Worm (Caenorhabditis elegans) whole organism, L2 larva: ENCODE data around the gene dnj-2.

Source experiments
- C34F6.9 ChIP-seq: fragments of 150-350 bp; optimal IDR thresholded peaks from 2 replicates; lab custom pipeline; 2014; ENCODE audit warnings: missing biosample characterization, missing genetic modification characterization
- F13H6.1 ChIP-seq: sonication (generic microtip); optimal IDR thresholded peaks from 2 replicates; lab custom pipeline; 2016; ENCODE audit warnings: missing genetic modification characterization, missing compliant biosample characterization
- R02D3.7 ChIP-seq: fragments of 150-350 bp; optimal IDR thresholded peaks from 2 replicates; lab custom pipeline; 2014; ENCODE audit warnings: missing biosample characterization, missing genetic modification characterization
- Y55F3AM.14 ChIP-seq: fragments of 200-800 bp; sonication (Bioruptor generic); optimal IDR thresholded peaks from 2 replicates; lab custom pipeline; 2018; ENCODE audit warnings: mild to moderate bottlenecking, missing genetic modification characterization, missing compliant biosample characterization
- ZK546.5 ChIP-seq: sonication (generic microtip); optimal IDR thresholded peaks from 2 replicates; lab custom pipeline; 2017; ENCODE audit warnings: missing biosample characterization, missing genetic modification characterization
- alr-1 ChIP-seq: fragments of 150-350 bp; optimal IDR thresholded peaks from 2 replicates; lab custom pipeline; 2014; ENCODE audit warnings: missing biosample characterization, missing genetic modification characterization
- aly-2 ChIP-seq: fragments of 150-350 bp; optimal IDR thresholded peaks from 2 replicates; lab custom pipeline; 2014; ENCODE audit warnings: missing biosample characterization, missing genetic modification characterization
- ama-1 ChIP-seq: fragments of 150-350 bp; optimal IDR thresholded peaks from 2 replicates; lab custom pipeline; 2018; ENCODE audit warnings: inconsistent platforms
- blmp-1 ChIP-seq: sonication (generic microtip); optimal IDR thresholded peaks from 2 replicates; lab custom pipeline; 2017; ENCODE audit warnings: missing genetic modification characterization, mild to moderate bottlenecking, missing compliant biosample characterization, antibody characterized with exemption, moderate library complexity; ENCODE audit not compliant: insufficient read depth
- ceh-16 ChIP-seq: fragments of 150-350 bp; optimal IDR thresholded peaks from 2 replicates; lab custom pipeline; 2014; ENCODE audit warnings: missing biosample characterization, missing genetic modification characterization
- crh-2 ChIP-seq: sonication (generic microtip); optimal IDR thresholded peaks from 2 replicates; lab custom pipeline; 2017; ENCODE audit warnings: missing biosample characterization, missing genetic modification characterization
- dmd-4 ChIP-seq: sonication (generic microtip); optimal IDR thresholded peaks from 2 replicates; lab custom pipeline; 2017; ENCODE audit warnings: missing biosample characterization, missing genetic modification characterization
- egl-27 ChIP-seq: sonication (generic microtip); optimal IDR thresholded peaks from 3 replicates; lab custom pipeline; 2017; ENCODE audit warnings: missing biosample characterization, missing genetic modification reagents, missing genetic modification characterization
- elt-1 ChIP-seq: fragments of 150-350 bp; optimal IDR thresholded peaks from 2 replicates; lab custom pipeline; 2014; ENCODE audit warnings: missing biosample characterization, missing genetic modification characterization
- elt-3 ChIP-seq: sonication (generic microtip); optimal IDR thresholded peaks from 2 replicates; lab custom pipeline; 2017; ENCODE audit warnings: missing biosample characterization, missing genetic modification characterization
- gmeb-1 ChIP-seq: fragments of 150-350 bp; optimal IDR thresholded peaks from 2 replicates; lab custom pipeline; 2014; ENCODE audit warnings: missing biosample characterization, missing genetic modification characterization
- lin-11 ChIP-seq: fragments of 150-350 bp; sonication (generic microtip); optimal IDR thresholded peaks from 2 replicates; lab custom pipeline; 2014; ENCODE audit warnings: missing biosample characterization, missing genetic modification characterization, inconsistent platforms, mixed read lengths
- lin-13 ChIP-seq: fragments of 150-350 bp; optimal IDR thresholded peaks from 2 replicates; lab custom pipeline; 2014; ENCODE audit warnings: missing biosample characterization, missing genetic modification reagents, missing genetic modification characterization
- lin-39 ChIP-seq: fragments of 150-350 bp; optimal IDR thresholded peaks from 2 replicates; lab custom pipeline; 2014; ENCODE audit warnings: missing biosample characterization, missing genetic modification reagents, missing genetic modification characterization
- lsy-2 ChIP-seq, 2 experiments: fragments of 150-350 bp in 1 of 2; sonication (generic microtip) in 1 of 2; optimal IDR thresholded peaks; 2 replicates each; lab custom pipeline; 2014 to 2017; ENCODE audit warnings: missing biosample characterization in 2 of 2, missing genetic modification characterization in 2 of 2
- mab-5 ChIP-seq: fragments of 150-350 bp; optimal IDR thresholded peaks from 2 replicates; lab custom pipeline; 2014; ENCODE audit warnings: missing biosample characterization, missing genetic modification characterization
- mbf-1 ChIP-seq: sonication (generic microtip); optimal IDR thresholded peaks from 2 replicates; lab custom pipeline; 2017; ENCODE audit warnings: missing biosample characterization, missing genetic modification characterization
- mdl-1 ChIP-seq, 2 experiments: fragments of 150-350 bp in 1 of 2; sonication (generic microtip) in 1 of 2; optimal IDR thresholded peaks; 2 replicates each; lab custom pipeline; 2017; ENCODE audit warnings: missing biosample characterization in 2 of 2, missing genetic modification characterization in 2 of 2
- nhr-12 ChIP-seq: fragments of 150-350 bp; optimal IDR thresholded peaks from 2 replicates; lab custom pipeline; 2014; ENCODE audit warnings: missing biosample characterization, missing genetic modification characterization
- nhr-129 ChIP-seq: fragments of 150-350 bp; optimal IDR thresholded peaks from 2 replicates; lab custom pipeline; 2014; ENCODE audit warnings: missing biosample characterization, missing genetic modification characterization
- nhr-21 ChIP-seq: fragments of 150-350 bp; optimal IDR thresholded peaks from 2 replicates; lab custom pipeline; 2014; ENCODE audit warnings: missing biosample characterization, missing genetic modification characterization
- nhr-237 ChIP-seq: fragments of 150-350 bp; optimal IDR thresholded peaks from 2 replicates; lab custom pipeline; 2014; ENCODE audit warnings: missing biosample characterization, missing genetic modification characterization
- nhr-25 ChIP-seq: fragments of 150-350 bp; sonication (generic microtip); optimal IDR thresholded peaks from 3 replicates; lab custom pipeline; 2014; ENCODE audit warnings: missing biosample characterization, missing genetic modification characterization
- nhr-6 ChIP-seq: fragments of 150-350 bp; optimal IDR thresholded peaks from 2 replicates; lab custom pipeline; 2014; ENCODE audit warnings: missing biosample characterization, missing genetic modification characterization
- peb-1 ChIP-seq: fragments of 150-350 bp; optimal IDR thresholded peaks from 2 replicates; lab custom pipeline; 2014; ENCODE audit warnings: missing biosample characterization, missing genetic modification characterization
- sem-4 ChIP-seq: fragments of 150-350 bp; optimal IDR thresholded peaks from 2 replicates; lab custom pipeline; 2014; ENCODE audit warnings: missing biosample characterization, missing genetic modification reagents, missing genetic modification characterization
- skn-1 ChIP-seq: sonication (generic microtip); optimal IDR thresholded peaks from 2 replicates; lab custom pipeline; 2017; ENCODE audit warnings: missing biosample characterization, missing genetic modification characterization
- sma-3 ChIP-seq: sonication (generic microtip); optimal IDR thresholded peaks from 2 replicates; lab custom pipeline; 2016; ENCODE audit warnings: missing genetic modification reagents, missing genetic modification characterization, missing compliant biosample characterization
- sma-9 ChIP-seq, 2 experiments: fragments of 150-350 bp in 1 of 2; sonication (generic microtip) in 1 of 2; optimal IDR thresholded peaks; 2 replicates each; lab custom pipeline; 2014 to 2016; ENCODE audit warnings: missing genetic modification characterization in 2 of 2, mild to moderate bottlenecking in 1 of 2, missing biosample characterization in 1 of 2, missing compliant biosample characterization in 1 of 2, missing genetic modification reagents in 1 of 2, moderate library complexity in 1 of 2
- snpc-4 ChIP-seq: fragments of 150-350 bp; optimal IDR thresholded peaks from 2 replicates; lab custom pipeline; 2014; ENCODE audit warnings: missing biosample characterization, missing genetic modification characterization
- unc-39 ChIP-seq: fragments of 150-350 bp; optimal IDR thresholded peaks from 2 replicates; lab custom pipeline; 2014; ENCODE audit warnings: missing biosample characterization, missing genetic modification characterization
- unc-55 ChIP-seq: fragments of 150-350 bp; sonication (generic microtip); optimal IDR thresholded peaks from 3 replicates; lab custom pipeline; 2014; ENCODE audit warnings: missing biosample characterization, missing genetic modification reagents, missing genetic modification characterization
- unc-62 ChIP-seq: fragments of 150-350 bp; optimal IDR thresholded peaks from 2 replicates; lab custom pipeline; 2014; ENCODE audit warnings: missing biosample characterization, missing genetic modification reagents, missing genetic modification characterization
- zag-1 ChIP-seq: fragments of 150-350 bp; optimal IDR thresholded peaks from 2 replicates; lab custom pipeline; 2014; ENCODE audit warnings: missing biosample characterization, missing genetic modification characterization
- ztf-1 ChIP-seq: fragments of 200-800 bp; sonication (Bioruptor generic); conservative IDR thresholded peaks from 2 replicates; pipeline ENCODE4 v1.3.6; 2022; ENCODE audit warnings: missing genetic modification characterization, missing compliant biosample characterization
- ztf-4 ChIP-seq: fragments of 150-350 bp; optimal IDR thresholded peaks from 2 replicates; lab custom pipeline; 2014; ENCODE audit warnings: missing biosample characterization, missing genetic modification characterization

dnj-2 gene

DNA sequence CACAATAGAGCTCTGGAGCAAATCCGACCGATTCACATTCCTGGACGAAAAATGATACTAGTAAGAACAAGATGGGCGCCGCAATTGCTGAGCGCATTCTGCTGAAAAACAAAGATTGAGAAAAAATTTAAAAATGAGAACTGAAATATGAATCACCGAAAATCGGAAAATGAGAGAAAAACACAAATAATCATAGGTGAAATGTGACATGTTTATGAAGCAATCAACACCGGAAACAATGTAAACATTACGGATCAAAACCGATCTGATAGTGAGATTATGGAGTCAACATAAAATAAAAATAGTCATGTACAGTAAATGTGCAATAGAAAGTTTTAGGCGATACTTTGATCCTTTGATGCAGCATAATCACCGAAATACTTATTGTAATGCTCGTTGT is at the start of gene dnj-2:
Gene dnj-2 (minus strand): TSS at position 101 of the 400 bp plus-strand sequence.
- TF ChIP-seq nhr-25 (no peak), sma-9 (GFP tag; optimal IDR thresholded peaks at IDR 0.05; lab: Kevin White, UChicago) (no peak), sma-9 (tag; optimal IDR thresholded peaks at IDR 0.05; lab: Kevin White, UChicago) (no peak), gmeb-1 (no peak), nhr-129 (tag; lab: Kevin White, UChicago) (no peak), nhr-6 (tag; lab: Kevin White, UChicago) (no peak), skn-1 (no peak), nhr-12 (tag; lab: Kevin White, UChicago) (no peak), unc-39 (tag; lab: Kevin White, UChicago) (no peak), elt-3 (tag; lab: Kevin White, UChicago) (no peak), elt-1 (no peak), lin-39 (tag; lab: Kevin White, UChicago) (no peak)
- TF ChIP-seq, all 48 proteins: peak for 0

DNA sequence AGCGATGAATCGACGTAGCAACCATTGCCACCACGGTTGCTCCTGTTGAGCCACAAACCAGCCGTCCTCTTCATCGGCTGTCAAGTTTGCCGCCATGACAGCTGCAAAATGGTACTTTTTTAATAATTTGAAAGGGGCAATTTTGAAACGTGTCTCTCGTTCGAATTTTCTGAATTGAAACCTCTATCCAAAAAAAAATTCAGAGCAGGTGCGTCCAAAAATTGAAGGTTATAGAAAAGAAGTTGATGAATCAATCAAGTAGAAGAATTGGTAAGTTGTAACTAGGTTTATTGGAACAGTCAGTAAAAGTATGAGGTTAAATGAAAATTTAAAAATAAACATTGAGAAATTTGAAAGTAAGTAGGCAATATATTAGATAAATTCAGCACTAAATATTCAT is 47.6 kb upstream of the dnj-2 start, which contains the start of gene T01G1.4:
Gene T01G1.4 (minus strand): TSS at position 101 of the 400 bp plus-strand sequence.
- TF ChIP-seq nhr-12 (tag; lab: Kevin White, UChicago) = no peak
- TF ChIP-seq blmp-1 (tag; lab: Kevin White, UChicago) = no peak
- no peak for TF ChIP-seq F13H6.1 (tag; lab: Kevin White, UChicago)
- no peak for TF ChIP-seq sem-4 (tag; lab: Kevin White, UChicago)
- TF ChIP-seq sma-3 = no peak
- TF ChIP-seq ama-1 (lab: Kevin White, UChicago) = no peak
- no peak for TF ChIP-seq mab-5 (tag; lab: Kevin White, UChicago)
- TF ChIP-seq nhr-21 (tag; lab: Kevin White, UChicago) = no peak
- no peak for TF ChIP-seq gmeb-1
- TF ChIP-seq ztf-1 = no peak
- TF ChIP-seq elt-3 (tag; lab: Kevin White, UChicago) = no peak
- no peak for TF ChIP-seq unc-39 (tag; lab: Kevin White, UChicago)

DNA sequence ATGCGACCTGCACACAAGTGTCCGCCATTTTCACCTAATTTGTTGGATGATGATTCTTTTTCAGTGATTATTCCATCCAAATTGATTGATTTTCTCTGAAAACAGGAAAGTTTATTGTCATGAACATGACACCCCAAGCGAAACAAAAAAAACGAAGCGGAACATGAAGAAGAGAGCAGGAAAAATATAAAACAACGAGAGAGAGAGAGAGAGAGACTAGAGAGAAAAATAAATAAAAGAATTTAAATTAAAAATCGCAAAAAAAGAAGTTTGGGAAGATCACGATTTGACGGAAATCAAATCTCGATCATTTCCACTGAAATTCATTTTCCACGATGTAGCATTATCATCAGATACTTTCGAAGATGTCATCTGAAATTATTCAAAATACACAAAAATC is 46.0 kb upstream of the dnj-2 start, which contains the start of gene klp-12:
Gene klp-12 (minus strand): TSS at position 101 of the 400 bp plus-strand sequence.
- TF ChIP-seq unc-39 (tag; lab: Kevin White, UChicago) (no peak), egl-27 (tag; lab: Kevin White, UChicago) (no peak), lin-13 (GFP tag; lab: Kevin White, UChicago) (no peak), zag-1 (no peak), alr-1 (tag; lab: Kevin White, UChicago) (no peak), lin-11 (tag; lab: Kevin White, UChicago) (no peak), lin-39 (tag; lab: Kevin White, UChicago) (no peak), nhr-237 (no peak), ZK546.5 (tag; lab: Kevin White, UChicago) (no peak), Y55F3AM.14 (GFP tag; lab: Kevin White, UChicago) (no peak), crh-2 (no peak)
- TF ChIP-seq, all 48 proteins: peak for 0

DNA sequence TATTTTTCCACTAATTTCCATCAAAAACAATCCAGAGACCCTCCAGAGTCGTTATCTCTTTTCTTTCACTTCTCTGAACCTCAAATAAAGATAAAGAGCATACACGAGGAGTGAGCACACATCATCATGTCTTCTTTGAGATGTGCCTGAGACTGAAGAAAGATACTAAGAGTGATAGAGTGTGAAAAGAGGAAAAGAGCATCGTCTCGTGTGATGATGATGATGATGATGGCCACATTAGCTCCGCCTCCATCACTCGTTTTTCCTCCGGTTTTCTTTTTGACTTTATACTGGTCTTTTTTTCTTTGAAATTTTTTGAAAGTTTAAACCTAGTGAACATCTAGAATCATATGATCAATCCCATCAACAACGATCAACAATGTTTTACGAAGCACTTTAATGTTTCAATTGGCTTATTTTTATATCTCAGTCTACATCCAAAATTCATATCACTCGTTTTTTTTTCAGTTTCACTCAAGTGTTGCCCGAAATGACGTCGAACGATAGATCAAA is 40.2 kb upstream of the dnj-2 start, which contains the start of gene T01G1.2:
Gene T01G1.2 (plus strand): TSS at position 463 of the 513 bp plus-strand sequence.
- TF ChIP-seq mdl-1 (tag; optimal IDR thresholded peaks at IDR 0.05; lab: Kevin White, UChicago) (peak; percentile 37 to 39), F13H6.1 (tag; lab: Kevin White, UChicago) (peak; percentile 33), ztf-4 (tag; lab: Kevin White, UChicago) (peak; percentile 60), dmd-4 (tag; lab: Kevin White, UChicago) (no peak), Y55F3AM.14 (GFP tag; lab: Kevin White, UChicago) (no peak), nhr-129 (tag; lab: Kevin White, UChicago) (peak; percentile 76), snpc-4 (tag; lab: Kevin White, UChicago) (no peak), sma-9 (GFP tag; optimal IDR thresholded peaks at IDR 0.05; lab: Kevin White, UChicago) (peak; percentile 24), sma-9 (tag; optimal IDR thresholded peaks at IDR 0.05; lab: Kevin White, UChicago) (no peak), nhr-21 (tag; lab: Kevin White, UChicago) (no peak), elt-3 (tag; lab: Kevin White, UChicago) (no peak), egl-27 (tag; lab: Kevin White, UChicago) (no peak), C34F6.9 (peak; percentile 60), lsy-2 (tag; optimal IDR thresholded peaks at IDR 0.05; lab: Kevin White, UChicago) (peak in 1 of 2 experiments; percentile 60), unc-55 (GFP tag; lab: Kevin White, UChicago) (peak; percentile 11), zag-1 (no peak), crh-2 (peak; percentile 32), aly-2 (tag; lab: Kevin White, UChicago) (no peak), ceh-16 (no peak), mbf-1 (no peak), R02D3.7 (no peak), sem-4 (tag; lab: Kevin White, UChicago) (peak; percentile 68), ama-1 (lab: Kevin White, UChicago) (no peak), peb-1 (tag; lab: Kevin White, UChicago) (no peak), unc-39 (tag; lab: Kevin White, UChicago) (no peak), unc-62 (GFP tag; lab: Kevin White, UChicago) (no peak)
- TF ChIP-seq, all 48 proteins: peak for 10
